Worm (Caenorhabditis elegans): Measurements from ENCODE around the gene Y73F4A.1.

DNA sequence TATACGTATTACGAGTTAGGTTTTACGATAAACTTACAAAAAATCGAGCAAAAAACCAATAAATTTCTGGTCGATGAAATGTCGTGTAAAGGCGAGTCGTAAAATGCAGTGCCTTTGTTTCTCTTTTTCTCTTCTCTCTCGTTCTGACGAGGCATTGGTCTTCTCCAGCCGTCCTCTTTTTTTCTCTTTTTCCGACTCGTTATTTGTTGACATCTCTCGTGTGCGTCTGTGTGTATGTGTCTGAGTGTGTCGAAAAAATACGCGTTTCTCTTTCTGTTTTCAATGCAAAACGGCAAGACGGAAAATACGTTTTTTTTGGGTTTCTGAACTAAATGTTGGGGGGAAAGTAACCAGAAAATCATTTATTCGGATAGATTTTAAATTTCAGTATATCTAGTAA is 12.6 kb downstream of the Y73F4A.1 start, which contains the start of gene C53D6.6:
- TF ChIP-seq pqm-1 (tag; optimal IDR thresholded peaks at IDR 0.05): no peak
- TF ChIP-seq dmd-4 (tag; optimal IDR thresholded peaks at IDR 0.05; ENCODE audit: borderline replicate concordance): no peak
- no peak for TF ChIP-seq sox-2 (GFP tag; IDR thresholded peaks at IDR 0.05)
- TF ChIP-seq fkh-10 (GFP tag; optimal IDR thresholded peaks at IDR 0.05): no peak
- TF ChIP-seq unc-3 (GFP tag; conservative IDR thresholded peaks at IDR 0.05): no peak
- TF ChIP-seq unc-3 (tag; optimal IDR thresholded peaks at IDR 0.05): no peak
- TF ChIP-seq pha-4 (tag; optimal IDR thresholded peaks at IDR 0.05): no peak
- TF ChIP-seq nhr-11 (tag; optimal IDR thresholded peaks at IDR 0.05): no peak
- no peak for TF ChIP-seq rnt-1 (tag; optimal IDR thresholded peaks at IDR 0.05)
- TF ChIP-seq ama-1 (optimal IDR thresholded peaks at IDR 0.05): no peak
